Worm (Caenorhabditis elegans) whole organism, L4 larva: ENCODE data around the gene Y58A7A.2.
"Not testable (repeated sequence)": the region's sequence is repeated elsewhere in the genome, so short reads cannot be mapped to it uniquely, and the experiment has no call there.

Source experiments
- D1046.2 ChIP-seq: fragments of 200-800 bp; sonication (Bioruptor generic); IDR thresholded peaks from 2 replicates; pipeline ENCODE4 v1.3.6; 2022; ENCODE audit warnings: missing genetic modification characterization, missing compliant biosample characterization
- R02D3.7 ChIP-seq: fragments of 150-350 bp; sonication (generic microtip); optimal IDR thresholded peaks from 3 replicates; lab custom pipeline; 2014; ENCODE audit warnings: missing biosample characterization, missing genetic modification characterization
- Y105C5A.15 ChIP-seq: fragments of 200-800 bp; sonication (Bioruptor generic); IDR thresholded peaks from 2 replicates; pipeline ENCODE4 v1.3.6; 2022; ENCODE audit warnings: missing genetic modification characterization, missing compliant biosample characterization
- Y48G9A.11 ChIP-seq: fragments of 200-800 bp; sonication (Bioruptor generic); IDR thresholded peaks from 2 replicates; pipeline ENCODE4 v1.3.6; 2022; ENCODE audit warnings: missing genetic modification reagents, missing genetic modification characterization, missing compliant biosample characterization
- Y75B8A.6 ChIP-seq: fragments of 200-800 bp; sonication (Bioruptor generic); IDR thresholded peaks from 2 replicates; pipeline ENCODE4 v1.3.6; 2022; ENCODE audit warnings: missing genetic modification reagents, missing genetic modification characterization, missing compliant biosample characterization
- ZK337.2 ChIP-seq: fragments of 200-800 bp; sonication (Bioruptor generic); IDR thresholded peaks from 2 replicates; pipeline ENCODE4 v1.3.6; 2022; ENCODE audit warnings: missing genetic modification reagents, missing genetic modification characterization, missing compliant biosample characterization
- ZK546.5 ChIP-seq, 2 experiments: sonication (generic microtip); optimal IDR thresholded peaks; 2 replicates each; lab custom pipeline; 2017; ENCODE audit warnings: missing biosample characterization in 2 of 2, missing genetic modification characterization in 2 of 2
- ama-1 ChIP-seq: fragments of 150-350 bp; optimal IDR thresholded peaks from 2 replicates; lab custom pipeline; 2014; ENCODE audit warnings: inconsistent platforms, mixed read lengths
- arid-1 ChIP-seq: fragments of 200-800 bp; sonication (Bioruptor generic); conservative IDR thresholded peaks from 2 replicates; pipeline ENCODE4 v1.3.6; 2022; ENCODE audit warnings: missing genetic modification reagents, missing genetic modification characterization, missing compliant biosample characterization
- ceh-20 ChIP-seq: fragments of 200-800 bp; sonication (Bioruptor generic); IDR thresholded peaks from 2 replicates; pipeline ENCODE4 v1.3.6; 2022; ENCODE audit warnings: missing genetic modification reagents, missing genetic modification characterization, missing compliant biosample characterization
- ceh-44 ChIP-seq: fragments of 200-800 bp; sonication (Bioruptor generic); IDR thresholded peaks from 2 replicates; pipeline ENCODE4 v1.3.6; 2022; ENCODE audit warnings: missing genetic modification reagents, missing genetic modification characterization, missing compliant biosample characterization
- ctbp-1 ChIP-seq: fragments of 200-800 bp; sonication (Bioruptor generic); IDR thresholded peaks from 2 replicates; pipeline ENCODE4 v1.3.6; 2022; ENCODE audit warnings: missing genetic modification reagents, missing genetic modification characterization, missing compliant biosample characterization
- daf-8 ChIP-seq: fragments of 200-800 bp; sonication (Bioruptor generic); IDR thresholded peaks from 2 replicates; pipeline ENCODE4 v1.3.6; 2022; ENCODE audit warnings: missing genetic modification characterization, missing compliant biosample characterization
- dmd-8 ChIP-seq: fragments of 200-800 bp; sonication (Bioruptor generic); IDR thresholded peaks from 2 replicates; pipeline ENCODE4 v1.3.6; 2022; ENCODE audit warnings: missing genetic modification characterization, missing compliant biosample characterization
- dmd-9 ChIP-seq: fragments of 200-800 bp; sonication (Bioruptor generic); IDR thresholded peaks from 2 replicates; pipeline ENCODE4 v1.3.6; 2022; ENCODE audit warnings: missing genetic modification reagents, missing genetic modification characterization, missing compliant biosample characterization
- fkh-10 ChIP-seq: fragments of 150-350 bp; optimal IDR thresholded peaks from 2 replicates; lab custom pipeline; 2014; ENCODE audit warnings: missing biosample characterization, missing genetic modification reagents, missing genetic modification characterization
- fos-1 ChIP-seq: fragments of 150-350 bp; optimal IDR thresholded peaks from 2 replicates; lab custom pipeline; 2014; ENCODE audit warnings: missing biosample characterization, missing genetic modification characterization
- hif-1 ChIP-seq, 2 experiments: sonication (generic microtip); optimal IDR thresholded peaks; 2 replicates each; lab custom pipeline; 2016 to 2017; ENCODE audit warnings: missing compliant biosample characterization in 2 of 2, missing genetic modification characterization in 2 of 2, missing genetic modification reagents in 2 of 2, missing genotype in 2 of 2, mild to moderate bottlenecking in 1 of 2
- hlh-11 ChIP-seq: fragments of 200-800 bp; sonication (Bioruptor generic); optimal IDR thresholded peaks from 2 replicates; lab custom pipeline; 2018; ENCODE audit warnings: mild to moderate bottlenecking, missing genetic modification characterization, missing compliant biosample characterization
- hmg-1.1 ChIP-seq: fragments of 200-800 bp; sonication (Bioruptor generic); IDR thresholded peaks from 2 replicates; pipeline ENCODE4 v1.3.6; 2022; ENCODE audit warnings: missing genetic modification reagents, missing genetic modification characterization, missing compliant biosample characterization
- lin-1 ChIP-seq: fragments of 200-800 bp; sonication (Bioruptor generic); IDR thresholded peaks from 2 replicates; pipeline ENCODE4 v1.3.6; 2022; ENCODE audit warnings: missing genetic modification reagents, missing genetic modification characterization, missing compliant biosample characterization
- lin-38 ChIP-seq: fragments of 200-800 bp; sonication (Bioruptor generic); IDR thresholded peaks from 2 replicates; pipeline ENCODE4 v1.3.6; 2022; ENCODE audit warnings: missing genetic modification reagents, missing genetic modification characterization, missing compliant biosample characterization
- madf-5 ChIP-seq, 2 experiments: fragments of 200-800 bp; sonication (Bioruptor generic); IDR thresholded peaks; 2 replicates each; pipeline ENCODE4 v1.3.6; 2022; ENCODE audit warnings: missing compliant biosample characterization in 2 of 2, missing genetic modification characterization in 2 of 2
- madf-9 ChIP-seq: fragments of 200-800 bp; sonication (Bioruptor generic); conservative IDR thresholded peaks from 2 replicates; pipeline ENCODE4 v1.3.6; 2022; ENCODE audit warnings: missing genetic modification reagents, missing genetic modification characterization, missing compliant biosample characterization
- mdt-29 ChIP-seq: fragments of 200-800 bp; sonication (Bioruptor generic); IDR thresholded peaks from 2 replicates; pipeline ENCODE4 v1.3.6; 2022; ENCODE audit warnings: missing genetic modification reagents, missing genetic modification characterization, missing compliant biosample characterization
- mep-1 ChIP-seq: fragments of 150-350 bp; sonication (generic microtip); optimal IDR thresholded peaks from 3 replicates; lab custom pipeline; 2014; ENCODE audit warnings: missing biosample characterization, missing genetic modification characterization
- mxl-3 ChIP-seq: fragments of 200-800 bp; sonication (Bioruptor generic); optimal IDR thresholded peaks from 2 replicates; lab custom pipeline; 2018; ENCODE audit warnings: mild to moderate bottlenecking, missing genetic modification characterization, missing compliant biosample characterization
- nhr-102 ChIP-seq: sonication (generic microtip); optimal IDR thresholded peaks from 2 replicates; lab custom pipeline; 2016; ENCODE audit warnings: mild to moderate bottlenecking, missing genetic modification characterization, moderate library complexity, missing compliant biosample characterization
- nhr-11 ChIP-seq: fragments of 150-350 bp; optimal IDR thresholded peaks from 2 replicates; lab custom pipeline; 2014; ENCODE audit warnings: missing biosample characterization, missing genetic modification characterization
- nhr-237 ChIP-seq: sonication (generic microtip); optimal IDR thresholded peaks from 2 replicates; lab custom pipeline; 2017; ENCODE audit warnings: missing biosample characterization, missing genetic modification characterization
- nhr-28 ChIP-seq: fragments of 150-350 bp; optimal IDR thresholded peaks from 2 replicates; lab custom pipeline; 2014; ENCODE audit warnings: missing biosample characterization, missing genetic modification characterization
- nhr-42 ChIP-seq: fragments of 200-800 bp; sonication (Bioruptor generic); IDR thresholded peaks from 2 replicates; pipeline ENCODE4 v1.3.6; 2022; ENCODE audit warnings: missing genetic modification characterization, missing compliant biosample characterization
- nhr-77 ChIP-seq: fragments of 150-350 bp; optimal IDR thresholded peaks from 2 replicates; lab custom pipeline; 2014; ENCODE audit warnings: missing biosample characterization, missing genetic modification characterization
- pha-4 ChIP-seq, 2 experiments: fragments of 150-350 bp in 1 of 2; fragments of 200-800 bp in 1 of 2; sonication (Bioruptor generic) in 1 of 2; IDR thresholded peaks in 1 of 2; optimal IDR thresholded peaks in 1 of 2; 2 replicates each; pipeline versions ENCODE4 v1.3.6 to Lab custom; 2014 to 2022; ENCODE audit warnings: missing genetic modification characterization in 2 of 2, missing genetic modification reagents in 2 of 2, missing biosample characterization in 1 of 2, missing compliant biosample characterization in 1 of 2
- rbr-2 ChIP-seq: sonication (generic microtip); optimal IDR thresholded peaks from 2 replicates; lab custom pipeline; 2016; ENCODE audit warnings: missing genotype, missing genetic modification characterization, missing compliant biosample characterization
- saeg-2 ChIP-seq: fragments of 200-800 bp; sonication (Bioruptor generic); IDR thresholded peaks from 2 replicates; pipeline ENCODE4 v1.3.6; 2022; ENCODE audit warnings: missing genetic modification reagents, missing genetic modification characterization, missing compliant biosample characterization
- set-16 ChIP-seq: fragments of 200-800 bp; sonication (Bioruptor generic); IDR thresholded peaks from 2 replicates; pipeline ENCODE4 v1.3.6; 2022; ENCODE audit warnings: missing genetic modification reagents, missing genetic modification characterization, missing compliant biosample characterization
- snpc-1.2 ChIP-seq: fragments of 200-800 bp; sonication (Bioruptor generic); IDR thresholded peaks from 2 replicates; pipeline ENCODE4 v1.3.6; 2022; ENCODE audit warnings: missing genetic modification reagents, missing genetic modification characterization, missing compliant biosample characterization
- snpc-4 ChIP-seq: fragments of 150-350 bp; optimal IDR thresholded peaks from 2 replicates; lab custom pipeline; 2014; ENCODE audit warnings: missing biosample characterization, missing genetic modification characterization
- spr-1 ChIP-seq: sonication (generic microtip); optimal IDR thresholded peaks from 2 replicates; lab custom pipeline; 2016; ENCODE audit warnings: mild to moderate bottlenecking, missing genetic modification characterization, missing compliant biosample characterization
- tag-97 ChIP-seq: fragments of 200-800 bp; sonication (Bioruptor generic); IDR thresholded peaks from 2 replicates; pipeline ENCODE4 v1.3.6; 2022; ENCODE audit warnings: missing genetic modification characterization, missing compliant biosample characterization
- unc-62 ChIP-seq, 3 experiments: fragments of 150-350 bp in 1 of 3; sonication (generic microtip); optimal IDR thresholded peaks in 2 of 3; peaks in 1 of 3; 1 replicate in 1 of 3; 2 replicates in 2 of 3; lab custom pipeline; 2014 to 2017; ENCODE audit warnings: missing biosample characterization in 3 of 3, missing genetic modification characterization in 3 of 3, missing genetic modification reagents in 3 of 3, missing genotype in 1 of 3
- vab-7 ChIP-seq: fragments of 200-800 bp; sonication (Bioruptor generic); IDR thresholded peaks from 2 replicates; pipeline ENCODE4 v1.3.6; 2022; ENCODE audit warnings: missing genetic modification reagents, missing genetic modification characterization, missing compliant biosample characterization
- zfp-2 ChIP-seq: sonication (generic microtip); optimal IDR thresholded peaks from 2 replicates; lab custom pipeline; 2016; ENCODE audit warnings: mild to moderate bottlenecking, missing genetic modification characterization, missing compliant biosample characterization
- zfp-3 ChIP-seq: fragments of 200-800 bp; sonication (Bioruptor generic); conservative IDR thresholded peaks from 2 replicates; pipeline ENCODE4 v1.3.6; 2022; ENCODE audit warnings: missing genetic modification reagents, missing genetic modification characterization, missing compliant biosample characterization
- zip-11 ChIP-seq: fragments of 200-800 bp; sonication (Bioruptor generic); IDR thresholded peaks from 2 replicates; pipeline ENCODE4 v1.3.6; 2022; ENCODE audit warnings: missing genetic modification characterization, missing compliant biosample characterization

The Y58A7A.2 gene

ce11 chrV:5049333-5049942 lies 22.5 kb downstream of the Y58A7A.2 start, which contains the start of the genes pqn-51 and K11D12.14 (continued):
- TF ChIP-seq zfp-2 (peak; percentile 73), dmd-9 (GFP tag; lab: Robert Waterston, UW) (no peak), nhr-28 (tag; lab: Kevin White, UChicago) (peak; percentile 83), hif-1 (tag; optimal IDR thresholded peaks at IDR 0.05; lab: Kevin White, UChicago) (peak; percentile 61 to 75), madf-9 (peak; percentile 83), mxl-3 (peak; percentile 56), mep-1 (tag; lab: Kevin White, UChicago) (peak; percentile 87), R02D3.7 (no peak), vab-7 (GFP tag; lab: Robert Waterston, UW) (peak; percentile 90), snpc-4 (tag; lab: Kevin White, UChicago) (no peak), hlh-11 (tag; lab: Kevin White, UChicago) (peak; percentile 95), mdt-29 (GFP tag; lab: Robert Waterston, UW) (0 out of 2 replicates have a peak, but pooled peaks have one; percentile 59), Y105C5A.15 (0 out of 2 replicates have a peak, but pooled peaks have one; percentile 54), ceh-44 (GFP tag; lab: Robert Waterston, UW) (peak; percentile 98), nhr-77 (tag; lab: Kevin White, UChicago) (peak; percentile 77), ZK546.5 (tag; optimal IDR thresholded peaks at IDR 0.05; lab: Kevin White, UChicago) (peak; percentile 42 to 90), tag-97 (GFP tag; lab: Robert Waterston, UW) (no peak), zfp-3 (GFP tag; lab: Robert Waterston, UW) (peak; percentile 75; the same call in 1 of the 2 replicates), nhr-11 (tag; lab: Kevin White, UChicago) (peak; percentile 87), ama-1 (lab: Kevin White, UChicago) (peak; percentile 98), ctbp-1 (GFP tag; lab: Robert Waterston, UW) (peak; percentile 96), nhr-237 (tag; lab: Kevin White, UChicago) (no peak), nhr-102 (tag; lab: Kevin White, UChicago) (peak; percentile 93), fos-1 (tag; lab: Kevin White, UChicago) (no peak), daf-8 (no peak), spr-1 (tag; lab: Kevin White, UChicago) (peak; percentile 81), unc-62 (GFP tag; optimal IDR thresholded peaks at IDR 0.05 in 1 of 2; lab: Kevin White, UChicago) (peak in 1 of 2 experiments; percentile 100), unc-62 (tag; optimal IDR thresholded peaks at IDR 0.05; lab: Kevin White, UChicago) (no peak), madf-5 (GFP tag; IDR thresholded peaks at IDR 0.05; lab: Robert Waterston, UW) (0 out of 4 replicates have a peak, but pooled peaks of 1 of the 2 experiments have one; percentile 5), Y48G9A.11 (GFP tag; lab: Robert Waterston, UW) (peak; percentile 57; the same call in 1 of the 2 replicates), fkh-10 (GFP tag; lab: Kevin White, UChicago) (peak; percentile 93), zip-11 (no peak)

ce11 chrV:5047230-5047629 lies 24.8 kb downstream of the Y58A7A.2 start:
- TF ChIP-seq ZK337.2 (peak; percentile 46; the same call in 1 of the 2 replicates), vab-7 (GFP tag; lab: Robert Waterston, UW) (peak; percentile 81; the same call in 1 of the 2 replicates), lin-38 (peak; percentile 90), saeg-2 (GFP tag; lab: Robert Waterston, UW) (peak; percentile 79), nhr-42 (peak; percentile 93), madf-9 (peak; percentile 77), dmd-8 (GFP tag; lab: Robert Waterston, UW) (0 out of 2 replicates have a peak, but pooled peaks have one; percentile 59), hmg-1.1 (GFP tag; lab: Robert Waterston, UW) (peak; percentile 97), zfp-3 (GFP tag; lab: Robert Waterston, UW) (peak; percentile 82), lin-1 (peak; percentile 60; the same call in 1 of the 2 replicates), arid-1 (GFP tag; lab: Robert Waterston, UW) (peak; percentile 79; the same call in 1 of the 2 replicates), Y75B8A.6 (GFP tag; lab: Robert Waterston, UW) (0 out of 2 replicates have a peak, but pooled peaks have one; percentile 33), ctbp-1 (GFP tag; lab: Robert Waterston, UW) (peak; percentile 95), set-16 (GFP tag; lab: Robert Waterston, UW) (peak; percentile 94), D1046.2 (peak; percentile 73; the same call in 1 of the 2 replicates), mdt-29 (GFP tag; lab: Robert Waterston, UW) (peak; percentile 75), rbr-2 (tag; lab: Kevin White, UChicago) (peak; percentile 25), snpc-1.2 (0 out of 2 replicates have a peak, but pooled peaks have one; percentile 30), Y48G9A.11 (GFP tag; lab: Robert Waterston, UW) (peak; percentile 57; the same call in 1 of the 2 replicates), pha-4 (GFP tag; IDR thresholded peaks at IDR 0.05; lab: Robert Waterston, UW) (peak; percentile 80), ceh-20 (peak; percentile 91), dmd-9 (GFP tag; lab: Robert Waterston, UW) (0 out of 2 replicates have a peak, but pooled peaks have one; percentile 64)
- TF ChIP-seq pha-4 (tag; optimal IDR thresholded peaks at IDR 0.05; lab: Kevin White, UChicago): not testable (repeated sequence)
